Worm (Caenorhabditis elegans) whole organism, mixed stage, embryonic: ENCODE measurements around the gene cyp-13B1.

ENCODE experiments used
- drap-1 ChIP-seq: fragments of 200-800 bp; sonication (Bioruptor generic); optimal IDR thresholded peaks from 3 replicates; lab custom pipeline; 2018; ENCODE audit warnings: mild to moderate bottlenecking, missing genetic modification characterization, missing compliant biosample characterization
- elt-1 ChIP-seq: sonication (generic microtip); optimal IDR thresholded peaks from 2 replicates; lab custom pipeline; 2017; ENCODE audit warnings: missing genetic modification characterization, mild to moderate bottlenecking, missing compliant biosample characterization, antibody characterized with exemption, moderate library complexity, borderline replicate concordance; ENCODE audit not compliant: insufficient read depth
- elt-3 ChIP-seq: fragments of 150-350 bp; optimal IDR thresholded peaks from 2 replicates; lab custom pipeline; 2014; ENCODE audit warnings: missing biosample characterization, missing genetic modification characterization
- lsy-2 ChIP-seq: fragments of 150-350 bp; optimal IDR thresholded peaks from 2 replicates; lab custom pipeline; 2014; ENCODE audit warnings: missing biosample characterization, missing genetic modification characterization
- nhr-2 ChIP-seq: fragments of 150-350 bp; optimal IDR thresholded peaks from 2 replicates; lab custom pipeline; 2014; ENCODE audit warnings: missing biosample characterization, missing genetic modification characterization
- nhr-28 ChIP-seq: fragments of 150-350 bp; optimal IDR thresholded peaks from 2 replicates; lab custom pipeline; 2014; ENCODE audit warnings: missing biosample characterization, missing genetic modification characterization
- pha-4 ChIP-seq: fragments of 150-350 bp; optimal IDR thresholded peaks from 2 replicates; lab custom pipeline; 2018; ENCODE audit warnings: missing biosample characterization, missing genetic modification reagents, missing genetic modification characterization
- sem-2 ChIP-seq: fragments of 200-800 bp; sonication (Bioruptor generic); optimal IDR thresholded peaks from 2 replicates; lab custom pipeline; 2018; ENCODE audit warnings: mild to moderate bottlenecking, missing genetic modification characterization, missing compliant biosample characterization
- snpc-4 ChIP-seq: fragments of 150-350 bp; optimal IDR thresholded peaks from 2 replicates; lab custom pipeline; 2014; ENCODE audit warnings: missing biosample characterization, missing genetic modification characterization
- unc-120 ChIP-seq: sonication (generic microtip); optimal IDR thresholded peaks from 2 replicates; lab custom pipeline; 2017; ENCODE audit warnings: missing genetic modification characterization, missing compliant biosample characterization; ENCODE audit not compliant: poor library complexity, severe bottlenecking
- unc-39 ChIP-seq: fragments of 150-350 bp; optimal IDR thresholded peaks from 2 replicates; lab custom pipeline; 2014; ENCODE audit warnings: missing biosample characterization, missing genetic modification characterization
- unc-62 ChIP-seq: fragments of 150-350 bp; optimal IDR thresholded peaks from 2 replicates; lab custom pipeline; 2014; ENCODE audit warnings: missing biosample characterization, missing genetic modification reagents, missing genetic modification characterization
- ztf-11 ChIP-seq: fragments of 150-350 bp; optimal IDR thresholded peaks from 2 replicates; lab custom pipeline; 2014; ENCODE audit warnings: missing biosample characterization, missing genetic modification characterization

DNA sequence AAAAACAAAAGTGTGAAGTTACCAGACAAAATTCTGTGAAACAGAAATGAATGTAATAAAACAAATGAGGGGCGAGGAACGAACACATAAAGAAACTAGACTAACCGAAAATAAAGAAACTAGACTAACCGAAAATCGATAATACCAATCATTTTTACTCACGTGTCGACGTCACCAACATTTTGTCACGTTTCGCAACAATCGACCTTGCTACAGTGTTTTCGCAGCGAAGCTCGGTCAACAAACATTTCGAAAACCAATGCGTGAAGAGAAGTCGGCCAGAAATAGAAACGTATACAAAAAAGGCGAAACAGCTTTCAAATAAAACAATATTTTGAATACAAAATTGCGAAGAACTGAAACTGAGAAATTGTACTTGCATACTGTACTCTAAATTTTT lies 42.5 kb downstream of the cyp-13B1 start:
- TF ChIP-seq elt-1 (tag; lab: Kevin White, UChicago) (no peak), lsy-2 (tag; lab: Kevin White, UChicago) (no peak), drap-1 (GFP tag; lab: Kevin White, UChicago) (no peak), nhr-28 (tag; lab: Kevin White, UChicago) (no peak), elt-3 (tag; lab: Kevin White, UChicago) (no peak), sem-2 (no peak), unc-62 (GFP tag; lab: Kevin White, UChicago) (no peak), snpc-4 (no peak), ztf-11 (tag; lab: Kevin White, UChicago) (no peak), pha-4 (tag; lab: Kevin White, UChicago) (no peak), nhr-2 (no peak), unc-120 (tag; lab: Kevin White, UChicago) (no peak), unc-39 (tag; lab: Kevin White, UChicago) (no peak)
